Worm (Caenorhabditis elegans) whole organism, L1 larva: ENCODE results near the gene F35F10.5.

Experiments
- C04F5.9 ChIP-seq: sonication (generic microtip); optimal IDR thresholded peaks from 2 replicates; lab custom pipeline; 2016; ENCODE audit warnings: missing genetic modification characterization, missing compliant biosample characterization
- C16A3.4 ChIP-seq: fragments of 150-350 bp; optimal IDR thresholded peaks from 2 replicates; lab custom pipeline; 2014; ENCODE audit warnings: missing biosample characterization, missing genetic modification characterization
- F16B12.6 ChIP-seq: fragments of 150-350 bp; optimal IDR thresholded peaks from 2 replicates; lab custom pipeline; 2014; ENCODE audit warnings: missing biosample characterization, missing genetic modification characterization
- ama-1 ChIP-seq: fragments of 150-350 bp; optimal IDR thresholded peaks from 2 replicates; lab custom pipeline; 2014
- blmp-1 ChIP-seq: fragments of 150-350 bp; optimal IDR thresholded peaks from 2 replicates; lab custom pipeline; 2014; ENCODE audit warnings: missing biosample characterization, missing genetic modification characterization
- ceh-88 ChIP-seq: fragments of 200-800 bp; sonication (Bioruptor generic); IDR thresholded peaks from 2 replicates; pipeline ENCODE4 v1.3.6; 2022; ENCODE audit warnings: missing genetic modification characterization, missing compliant biosample characterization
- ces-1 ChIP-seq: fragments of 150-350 bp; optimal IDR thresholded peaks from 2 replicates; lab custom pipeline; 2014; ENCODE audit warnings: missing biosample characterization, missing genetic modification reagents, missing genetic modification characterization
- efl-1 ChIP-seq, 4 experiments: fragments of 150-350 bp; optimal IDR thresholded peaks in 3 of 4; peaks in 1 of 4; 1 replicate in 1 of 4; 2 replicates in 3 of 4; lab custom pipeline; 2014; ENCODE audit warnings: missing biosample characterization in 2 of 4, missing genetic modification characterization in 2 of 4, missing genetic modification reagents in 2 of 4
- elt-2 ChIP-seq: sonication (generic microtip); optimal IDR thresholded peaks from 2 replicates; lab custom pipeline; 2016; ENCODE audit warnings: missing genetic modification characterization, mild to moderate bottlenecking, inconsistent platforms, missing compliant biosample characterization, missing genetic modification reagents
- elt-3 ChIP-seq, 6 experiments: fragments of 150-350 bp in 1 of 6; sonication (generic microtip); optimal IDR thresholded peaks; 2 replicates each; lab custom pipeline; 2017 to 2018; ENCODE audit warnings: missing biosample characterization in 6 of 6, missing genetic modification characterization in 6 of 6, inconsistent platforms in 1 of 6
- ets-5 ChIP-seq: fragments of 200-800 bp; sonication (Bioruptor generic); IDR thresholded peaks from 2 replicates; pipeline ENCODE4 v1.3.6; 2022; ENCODE audit warnings: missing genetic modification characterization, missing compliant biosample characterization
- fkh-4 ChIP-seq: sonication (generic microtip); optimal IDR thresholded peaks from 2 replicates; lab custom pipeline; 2016; ENCODE audit warnings: missing compliant biosample characterization, missing genetic modification characterization, borderline replicate concordance
- grh-1 ChIP-seq: fragments of 200-800 bp; sonication (Bioruptor generic); IDR thresholded peaks from 2 replicates; pipeline ENCODE4 v1.3.6; 2022; ENCODE audit warnings: missing genetic modification reagents, missing genetic modification characterization, missing compliant biosample characterization
- hpl-2 ChIP-seq: fragments of 150-350 bp; optimal IDR thresholded peaks from 2 replicates; lab custom pipeline; 2014; ENCODE audit warnings: missing biosample characterization, missing genetic modification reagents, missing genetic modification characterization
- lin-13 ChIP-seq: fragments of 150-350 bp; optimal IDR thresholded peaks from 2 replicates; lab custom pipeline; 2014; ENCODE audit warnings: missing biosample characterization, missing genetic modification reagents, missing genetic modification characterization
- lin-14 ChIP-seq: fragments of 200-800 bp; sonication (Bioruptor generic); optimal IDR thresholded peaks from 2 replicates; lab custom pipeline; 2018; ENCODE audit warnings: mild to moderate bottlenecking, missing genetic modification characterization, moderate library complexity, missing compliant biosample characterization
- lin-35 ChIP-seq, 2 experiments: fragments of 150-350 bp; optimal IDR thresholded peaks; 2 replicates each; lab custom pipeline; 2014; ENCODE audit warnings: missing biosample characterization in 2 of 2, missing genetic modification characterization in 2 of 2, missing genetic modification reagents in 2 of 2
- lsy-2 ChIP-seq, 2 experiments: fragments of 150-350 bp; optimal IDR thresholded peaks; 2 replicates each; lab custom pipeline; 2014; ENCODE audit warnings: missing biosample characterization in 2 of 2, missing genetic modification characterization in 2 of 2
- nhr-11 ChIP-seq: fragments of 150-350 bp; optimal IDR thresholded peaks from 2 replicates; lab custom pipeline; 2014; ENCODE audit warnings: missing biosample characterization, missing genetic modification characterization
- nhr-19 ChIP-seq: fragments of 200-800 bp; sonication (Bioruptor generic); conservative IDR thresholded peaks from 2 replicates; pipeline ENCODE4 v1.3.6; 2022; ENCODE audit warnings: missing genetic modification characterization, missing compliant biosample characterization
- nhr-20 ChIP-seq: sonication (generic microtip); optimal IDR thresholded peaks from 2 replicates; lab custom pipeline; 2016; ENCODE audit warnings: mild to moderate bottlenecking, missing genetic modification characterization, missing compliant biosample characterization
- nhr-237 ChIP-seq: fragments of 150-350 bp; optimal IDR thresholded peaks from 2 replicates; lab custom pipeline; 2014; ENCODE audit warnings: missing biosample characterization, missing genetic modification characterization
- nhr-28 ChIP-seq: fragments of 150-350 bp; optimal IDR thresholded peaks from 2 replicates; lab custom pipeline; 2014; ENCODE audit warnings: missing biosample characterization, missing genetic modification characterization
- nhr-47 ChIP-seq: sonication (generic microtip); optimal IDR thresholded peaks from 2 replicates; lab custom pipeline; 2016; ENCODE audit warnings: mild to moderate bottlenecking, missing genetic modification characterization, moderate library complexity, missing compliant biosample characterization
- nhr-71 ChIP-seq: sonication (generic microtip); optimal IDR thresholded peaks from 2 replicates; lab custom pipeline; 2016; ENCODE audit warnings: mild to moderate bottlenecking, missing genetic modification characterization, moderate library complexity, missing compliant biosample characterization
- nhr-76 ChIP-seq: sonication (generic microtip); optimal IDR thresholded peaks from 2 replicates; lab custom pipeline; 2017; ENCODE audit warnings: missing biosample characterization, missing genetic modification characterization
- nhr-85 ChIP-seq: sonication (generic microtip); peaks from one replicate; lab custom pipeline; 2016; ENCODE audit warnings: missing genetic modification characterization, inconsistent platforms, missing compliant biosample characterization
- nhr-90 ChIP-seq: sonication (generic microtip); optimal IDR thresholded peaks from 2 replicates; lab custom pipeline; 2016; ENCODE audit warnings: mild to moderate bottlenecking, missing genetic modification characterization, missing compliant biosample characterization; ENCODE audit not compliant: poor library complexity
- pax-3 ChIP-seq: fragments of 200-800 bp; sonication (Bioruptor generic); optimal IDR thresholded peaks from 2 replicates; lab custom pipeline; 2018; ENCODE audit warnings: mild to moderate bottlenecking, missing genetic modification characterization, moderate library complexity, missing compliant biosample characterization
- pqm-1 ChIP-seq: sonication (generic microtip); optimal IDR thresholded peaks from 3 replicates; lab custom pipeline; 2017; ENCODE audit warnings: missing biosample characterization, missing genetic modification characterization
- rnt-1 ChIP-seq: sonication (generic microtip); optimal IDR thresholded peaks from 2 replicates; lab custom pipeline; 2016; ENCODE audit warnings: mild to moderate bottlenecking, missing genetic modification characterization, moderate library complexity, missing compliant biosample characterization
- skn-1 ChIP-seq: fragments of 150-350 bp; optimal IDR thresholded peaks from 2 replicates; lab custom pipeline; 2014; ENCODE audit warnings: missing biosample characterization, missing genetic modification characterization
- swsn-7 ChIP-seq: sonication (generic microtip); optimal IDR thresholded peaks from 2 replicates; lab custom pipeline; 2016; ENCODE audit warnings: missing genetic modification characterization, missing compliant biosample characterization
- tbx-2 ChIP-seq: sonication (generic microtip); optimal IDR thresholded peaks from 2 replicates; lab custom pipeline; 2016; ENCODE audit warnings: missing genetic modification characterization, missing compliant biosample characterization
- tlp-1 ChIP-seq: fragments of 150-350 bp; optimal IDR thresholded peaks from 2 replicates; lab custom pipeline; 2014; ENCODE audit warnings: missing biosample characterization, missing genetic modification characterization
- unc-130 ChIP-seq: fragments of 150-350 bp; optimal IDR thresholded peaks from 2 replicates; lab custom pipeline; 2017; ENCODE audit warnings: missing biosample characterization, missing genetic modification characterization, inconsistent platforms
- unc-98 ChIP-seq: fragments of 200-800 bp; sonication (Bioruptor generic); IDR thresholded peaks from 2 replicates; pipeline ENCODE4 v1.3.6; 2022; ENCODE audit warnings: missing genetic modification characterization, missing compliant biosample characterization
- zag-1 ChIP-seq: fragments of 150-350 bp; optimal IDR thresholded peaks from 2 replicates; lab custom pipeline; 2014; ENCODE audit warnings: missing biosample characterization, missing genetic modification characterization
- ztf-11 ChIP-seq, 2 experiments: sonication (generic microtip); optimal IDR thresholded peaks; 2 replicates each; lab custom pipeline; 2016 to 2017; ENCODE audit warnings: missing genetic modification characterization in 2 of 2, missing biosample characterization in 1 of 2, missing compliant biosample characterization in 1 of 2
- ztf-4 ChIP-seq: fragments of 150-350 bp; optimal IDR thresholded peaks from 2 replicates; lab custom pipeline; 2014; ENCODE audit warnings: missing biosample characterization, missing genetic modification characterization

The F35F10.5 gene

ce11 chrV:3269407-3269806, 15.3 kb upstream of the F35F10.5 start, which contains the start of gene T28A11.19:
T28A11.19 (minus strand) TSS chrV:3269514.
- TF ChIP-seq rnt-1 = peak; percentile 16
- TF ChIP-seq pax-3 (tag; lab: Kevin White, UChicago) = no peak

- TF ChIP-seq ces-1 (GFP tag; lab: Kevin White, UChicago) (no peak), efl-1 (optimal IDR thresholded peaks at IDR 0.05; lab: Kevin White, UChicago) (no peak), efl-1 (GFP tag; optimal IDR thresholded peaks at IDR 0.05 in 1 of 2; lab: Kevin White, UChicago) (peak in 1 of 2 experiments; percentile 70)
Measured at ce11 chrV:3273156-3273555, 11.6 kb upstream of the F35F10.5 start, which contains the start of gene T28A11.20. T28A11.20 (minus strand) TSS chrV:3273256.

ce11 chrV:3273577-3274100, 11.1 kb upstream of the F35F10.5 start, which contains the start of gene T28A11.4:
T28A11.4 (plus strand) TSS chrV:3274050.
- TF ChIP-seq unc-98 (GFP tag; lab: Robert Waterston, UW) (no peak), ama-1 (no peak), rnt-1 (no peak), unc-130 (tag; lab: Kevin White, UChicago) (no peak), skn-1 (tag; lab: Kevin White, UChicago) (no peak), blmp-1 (tag; lab: Kevin White, UChicago) (no peak), fkh-4 (tag; lab: Kevin White, UChicago) (no peak)

- no peak for TF ChIP-seq tbx-2 (tag; lab: Kevin White, UChicago)
- TF ChIP-seq elt-2 (tag; lab: Kevin White, UChicago) = no peak
- no peak for TF ChIP-seq elt-3 (tag; optimal IDR thresholded peaks at IDR 0.05; lab: Kevin White, UChicago)
- no peak for TF ChIP-seq tlp-1 (tag; lab: Kevin White, UChicago)
- no peak for TF ChIP-seq rnt-1
- no peak for TF ChIP-seq zag-1 (tag; lab: Kevin White, UChicago)
- TF ChIP-seq nhr-237 (tag; lab: Kevin White, UChicago) = no peak
- TF ChIP-seq C16A3.4 = no peak
- TF ChIP-seq nhr-28 (tag; lab: Kevin White, UChicago) = no peak
- TF ChIP-seq grh-1 (GFP tag; lab: Robert Waterston, UW) = no peak
- no peak for TF ChIP-seq ztf-4 (tag; lab: Kevin White, UChicago)
- TF ChIP-seq hpl-2 (GFP tag; lab: Kevin White, UChicago) = no peak
- no peak for TF ChIP-seq nhr-76 (tag; lab: Kevin White, UChicago)
Measured at ce11 chrV:3275033-3275432, 9.7 kb upstream of the F35F10.5 start, which contains the start of gene T28A11.3. T28A11.3 (plus strand) TSS chrV:3275333.

- peak; percentile 33; the same call in 1 of the 2 replicates for TF ChIP-seq nhr-19 (GFP tag; lab: Robert Waterston, UW)
- TF ChIP-seq nhr-71 (tag; lab: Kevin White, UChicago) = peak; percentile 71
- no peak for TF ChIP-seq lin-13
- TF ChIP-seq nhr-20 (tag; lab: Kevin White, UChicago) = peak; percentile 29
- peak; percentile 75 for TF ChIP-seq lin-14 (GFP tag; lab: Kevin White, UChicago)
- TF ChIP-seq nhr-76 (tag; lab: Kevin White, UChicago) = no peak
- TF ChIP-seq rnt-1 = peak; percentile 49
- TF ChIP-seq, all 84 proteins: peak for 5
Measured at ce11 chrV:3276184-3276583, 8.5 kb upstream of the F35F10.5 start.

ce11 chrV:3278101-3278639, 6.6 kb upstream of the F35F10.5 start, which contains the start of gene fbxa-64:
fbxa-64 (minus strand) TSS chrV:3278151.
- TF ChIP-seq blmp-1 (tag; lab: Kevin White, UChicago) (peak; percentile 14), lin-35 (GFP tag; optimal IDR thresholded peaks at IDR 0.05; lab: Kevin White, UChicago) (peak; percentile 27 to 46), nhr-76 (tag; lab: Kevin White, UChicago) (no peak), nhr-90 (tag; lab: Kevin White, UChicago) (no peak), F16B12.6 (tag; lab: Kevin White, UChicago) (peak; percentile 83), lsy-2 (tag; optimal IDR thresholded peaks at IDR 0.05; lab: Kevin White, UChicago) (peak in 1 of 2 experiments; percentile 2), lin-13 (no peak), ztf-11 (tag; optimal IDR thresholded peaks at IDR 0.05; lab: Kevin White, UChicago) (no peak), nhr-71 (tag; lab: Kevin White, UChicago) (peak; percentile 21), skn-1 (tag; lab: Kevin White, UChicago) (no peak), C04F5.9 (no peak), pax-3 (tag; lab: Kevin White, UChicago) (no peak), ets-5 (no peak), nhr-20 (tag; lab: Kevin White, UChicago) (peak; percentile 10), nhr-11 (tag; lab: Kevin White, UChicago) (no peak), ztf-4 (tag; lab: Kevin White, UChicago) (no peak), nhr-47 (tag; lab: Kevin White, UChicago) (peak; percentile 21), nhr-237 (tag; lab: Kevin White, UChicago) (no peak), rnt-1 (no peak), pqm-1 (tag; lab: Kevin White, UChicago) (no peak), swsn-7 (tag; lab: Kevin White, UChicago) (peak; percentile 7), ceh-88 (no peak), nhr-85 (tag; lab: Kevin White, UChicago) (no peak)
